Worm (Caenorhabditis elegans) whole organism, young adult: ENCODE results near the gene F23D12.1.
"Not testable (repeated sequence)": the region's sequence is repeated elsewhere in the genome, so short reads cannot be mapped to it uniquely, and the experiment has no call there.

Experiments used
- B0261.1 ChIP-seq: sonication (generic microtip); optimal IDR thresholded peaks from 2 replicates; lab custom pipeline; 2016; ENCODE audit warnings: mild to moderate bottlenecking, missing genetic modification characterization, moderate library complexity, missing compliant biosample characterization
- D2030.7 ChIP-seq: fragments of 200-800 bp; sonication (Bioruptor generic); IDR thresholded peaks from 2 replicates; pipeline ENCODE4 v1.3.6; 2022; ENCODE audit warnings: missing genetic modification reagents, missing genetic modification characterization, missing compliant biosample characterization
- F57C9.4 ChIP-seq: sonication (generic microtip); optimal IDR thresholded peaks from 2 replicates; lab custom pipeline; 2017; ENCODE audit warnings: mild to moderate bottlenecking, missing genetic modification characterization, missing compliant biosample characterization
- T07F8.4 ChIP-seq: sonication (generic microtip); optimal IDR thresholded peaks from 2 replicates; lab custom pipeline; 2016; ENCODE audit warnings: mild to moderate bottlenecking, missing genetic modification characterization, moderate library complexity, missing compliant biosample characterization
- Y56A3A.18 ChIP-seq: fragments of 200-800 bp; sonication (Bioruptor generic); IDR thresholded peaks from 2 replicates; pipeline ENCODE4 v1.3.6; 2022; ENCODE audit warnings: missing genetic modification reagents, missing genetic modification characterization, missing compliant biosample characterization
- ZK185.1 ChIP-seq: sonication (generic microtip); optimal IDR thresholded peaks from 2 replicates; lab custom pipeline; 2016; ENCODE audit warnings: mild to moderate bottlenecking, missing genetic modification characterization, missing compliant biosample characterization; ENCODE audit not compliant: poor library complexity, severe bottlenecking
- atf-7 ChIP-seq: sonication (generic microtip); optimal IDR thresholded peaks from 2 replicates; lab custom pipeline; 2017; ENCODE audit warnings: mild to moderate bottlenecking, missing genetic modification characterization, missing compliant biosample characterization
- athp-1 ChIP-seq: sonication (generic microtip); optimal IDR thresholded peaks from 2 replicates; lab custom pipeline; 2017; ENCODE audit warnings: mild to moderate bottlenecking, missing genetic modification characterization, missing compliant biosample characterization
- attf-6 ChIP-seq: fragments of 200-800 bp; sonication (Bioruptor generic); IDR thresholded peaks from 2 replicates; pipeline ENCODE4 v1.3.6; 2022; ENCODE audit warnings: missing genetic modification reagents, missing genetic modification characterization, missing compliant biosample characterization
- cebp-1 ChIP-seq, 2 experiments: fragments of 200-800 bp in 1 of 2; sonication (Bioruptor generic) in 1 of 2; sonication (generic microtip) in 1 of 2; IDR thresholded peaks in 1 of 2; optimal IDR thresholded peaks in 1 of 2; 2 replicates each; pipeline versions ENCODE4 v1.3.6 to Lab custom; 2017 to 2022; ENCODE audit warnings: missing compliant biosample characterization in 2 of 2, missing genetic modification characterization in 2 of 2, mild to moderate bottlenecking in 1 of 2, missing genetic modification reagents in 1 of 2, moderate library complexity in 1 of 2
- ceh-100 ChIP-seq: fragments of 200-800 bp; sonication (Bioruptor generic); IDR thresholded peaks from 2 replicates; pipeline ENCODE4 v1.3.6; 2022; ENCODE audit warnings: missing genetic modification reagents, missing genetic modification characterization, missing compliant biosample characterization
- chd-7 ChIP-seq: sonication (generic microtip); optimal IDR thresholded peaks from 2 replicates; lab custom pipeline; 2016; ENCODE audit warnings: mild to moderate bottlenecking, missing genetic modification characterization, moderate library complexity, missing compliant biosample characterization
- die-1 ChIP-seq: sonication (generic microtip); optimal IDR thresholded peaks from 2 replicates; lab custom pipeline; 2016; ENCODE audit warnings: missing genotype, mild to moderate bottlenecking, missing genetic modification characterization, missing compliant biosample characterization
- dox-1 ChIP-seq: fragments of 200-800 bp; sonication (Bioruptor generic); IDR thresholded peaks from 2 replicates; pipeline ENCODE4 v1.3.6; 2022; ENCODE audit warnings: missing genetic modification reagents, missing genetic modification characterization, missing compliant biosample characterization
- egrh-3 ChIP-seq: fragments of 200-800 bp; sonication (Bioruptor generic); IDR thresholded peaks from 2 replicates; pipeline ENCODE4 v1.3.6; 2022; ENCODE audit warnings: missing genetic modification reagents, missing genetic modification characterization, missing compliant biosample characterization
- him-1 ChIP-seq: sonication (generic microtip); optimal IDR thresholded peaks from 2 replicates; lab custom pipeline; 2016; ENCODE audit warnings: missing genotype, missing genetic modification reagents, missing genetic modification characterization, missing compliant biosample characterization
- hlh-26 ChIP-seq: fragments of 200-800 bp; sonication (Bioruptor generic); conservative IDR thresholded peaks from 2 replicates; pipeline ENCODE4 v1.3.6; 2022; ENCODE audit warnings: missing genetic modification reagents, missing genetic modification characterization, missing compliant biosample characterization
- hmg-1.2 ChIP-seq: fragments of 200-800 bp; sonication (Bioruptor generic); IDR thresholded peaks from 2 replicates; pipeline ENCODE4 v1.3.6; 2022; ENCODE audit warnings: missing genetic modification reagents, missing genetic modification characterization, missing compliant biosample characterization
- let-607 ChIP-seq, 2 experiments: fragments of 200-800 bp in 1 of 2; sonication (Bioruptor generic) in 1 of 2; sonication (generic microtip) in 1 of 2; optimal IDR thresholded peaks; 2 replicates each; lab custom pipeline; 2016 to 2018; ENCODE audit warnings: mild to moderate bottlenecking in 2 of 2, missing compliant biosample characterization in 2 of 2, missing genetic modification characterization in 2 of 2, moderate library complexity in 2 of 2, missing genotype in 1 of 2
- lin-26 ChIP-seq: fragments of 200-800 bp; sonication (Bioruptor generic); IDR thresholded peaks from 2 replicates; pipeline ENCODE4 v1.3.6; 2022; ENCODE audit warnings: missing genetic modification reagents, missing genetic modification characterization, missing compliant biosample characterization
- lin-40 ChIP-seq: sonication (generic microtip); optimal IDR thresholded peaks from 2 replicates; lab custom pipeline; 2016; ENCODE audit warnings: missing genetic modification characterization, mild to moderate bottlenecking, missing compliant biosample characterization, missing genotype, missing genetic modification reagents
- lsl-1 ChIP-seq: fragments of 200-800 bp; sonication (Bioruptor generic); optimal IDR thresholded peaks from 2 replicates; lab custom pipeline; 2018; ENCODE audit warnings: mild to moderate bottlenecking, missing genetic modification characterization, moderate library complexity, missing compliant biosample characterization
- madf-10 ChIP-seq: sonication (generic microtip); optimal IDR thresholded peaks from 2 replicates; lab custom pipeline; 2016; ENCODE audit warnings: mild to moderate bottlenecking, missing genetic modification characterization, missing compliant biosample characterization
- mxl-1 ChIP-seq: sonication (generic microtip); optimal IDR thresholded peaks from 2 replicates; lab custom pipeline; 2016; ENCODE audit warnings: missing genetic modification characterization, missing compliant biosample characterization
- nhr-120 ChIP-seq: fragments of 200-800 bp; sonication (Bioruptor generic); IDR thresholded peaks from 2 replicates; pipeline ENCODE4 v1.3.6; 2022; ENCODE audit warnings: missing genetic modification characterization, missing compliant biosample characterization
- nhr-80 ChIP-seq: sonication (generic microtip); optimal IDR thresholded peaks from 2 replicates; lab custom pipeline; 2016; ENCODE audit warnings: missing genetic modification characterization, missing compliant biosample characterization
- nhr-90 ChIP-seq: sonication (generic microtip); optimal IDR thresholded peaks from 2 replicates; lab custom pipeline; 2016; ENCODE audit warnings: missing genotype, mild to moderate bottlenecking, missing genetic modification characterization, missing compliant biosample characterization
- pbrm-1 ChIP-seq: fragments of 200-800 bp; sonication (Bioruptor generic); IDR thresholded peaks from 2 replicates; pipeline ENCODE4 v1.3.6; 2022; ENCODE audit warnings: missing genetic modification reagents, missing genetic modification characterization, missing compliant biosample characterization
- rcor-1 ChIP-seq: fragments of 200-800 bp; sonication (Bioruptor generic); IDR thresholded peaks from 2 replicates; pipeline ENCODE4 v1.3.6; 2022; ENCODE audit warnings: missing genetic modification reagents, missing genetic modification characterization, missing compliant biosample characterization
- repo-1 ChIP-seq: sonication (generic microtip); optimal IDR thresholded peaks from 2 replicates; lab custom pipeline; 2017; ENCODE audit warnings: mild to moderate bottlenecking, missing genetic modification characterization, missing compliant biosample characterization
- rpc-1 ChIP-seq, 2 experiments: fragments of 150-350 bp in 1 of 2; sonication (generic microtip) in 1 of 2; optimal IDR thresholded peaks; 2 replicates each; lab custom pipeline; 2014 to 2018; ENCODE audit warnings: missing biosample characterization in 1 of 2, missing genetic modification characterization in 1 of 2, missing genetic modification reagents in 1 of 2, missing genotype in 1 of 2
- snpc-1.3 ChIP-seq: sonication (generic microtip); optimal IDR thresholded peaks from 2 replicates; lab custom pipeline; 2017; ENCODE audit warnings: missing genetic modification characterization, mild to moderate bottlenecking, missing compliant biosample characterization, antibody characterized with exemption, moderate library complexity, missing genotype, missing genetic modification reagents; ENCODE audit not compliant: insufficient read depth
- snpc-4 ChIP-seq, 5 experiments: fragments of 150-350 bp in 1 of 5; sonication (generic microtip) in 4 of 5; optimal IDR thresholded peaks; 2 replicates each; lab custom pipeline; 2014 to 2018; ENCODE audit warnings: missing genetic modification characterization in 5 of 5, missing biosample characterization in 3 of 5, antibody characterized with exemption in 2 of 5, mild to moderate bottlenecking in 2 of 5, missing compliant biosample characterization in 2 of 5, missing genotype in 2 of 5, moderate library complexity in 2 of 5, missing genetic modification reagents in 1 of 5
- sptf-2 ChIP-seq: fragments of 200-800 bp; sonication (Bioruptor generic); optimal IDR thresholded peaks from 2 replicates; lab custom pipeline; 2018; ENCODE audit warnings: mild to moderate bottlenecking, missing genetic modification characterization, missing compliant biosample characterization
- tbp1 ChIP-seq: fragments of 200-800 bp; sonication (Bioruptor generic); optimal IDR thresholded peaks from 2 replicates; lab custom pipeline; 2018; ENCODE audit warnings: mild to moderate bottlenecking, missing genetic modification characterization, missing compliant biosample characterization
- tbx-9 ChIP-seq: sonication (generic microtip); optimal IDR thresholded peaks from 2 replicates; lab custom pipeline; 2016; ENCODE audit warnings: borderline replicate concordance, missing genetic modification characterization, inconsistent platforms, missing compliant biosample characterization
- zim-3 ChIP-seq: sonication (generic microtip); optimal IDR thresholded peaks from 2 replicates; lab custom pipeline; 2017; ENCODE audit warnings: mild to moderate bottlenecking, missing genetic modification characterization, moderate library complexity, missing compliant biosample characterization
- ztf-18 ChIP-seq: sonication (generic microtip); optimal IDR thresholded peaks from 2 replicates; lab custom pipeline; 2016; ENCODE audit warnings: missing genotype, mild to moderate bottlenecking, missing genetic modification characterization, missing compliant biosample characterization
- ztf-26 ChIP-seq: sonication (generic microtip); optimal IDR thresholded peaks from 2 replicates; lab custom pipeline; 2017; ENCODE audit warnings: missing genetic modification characterization, missing compliant biosample characterization

Gene F23D12.1

DNA sequence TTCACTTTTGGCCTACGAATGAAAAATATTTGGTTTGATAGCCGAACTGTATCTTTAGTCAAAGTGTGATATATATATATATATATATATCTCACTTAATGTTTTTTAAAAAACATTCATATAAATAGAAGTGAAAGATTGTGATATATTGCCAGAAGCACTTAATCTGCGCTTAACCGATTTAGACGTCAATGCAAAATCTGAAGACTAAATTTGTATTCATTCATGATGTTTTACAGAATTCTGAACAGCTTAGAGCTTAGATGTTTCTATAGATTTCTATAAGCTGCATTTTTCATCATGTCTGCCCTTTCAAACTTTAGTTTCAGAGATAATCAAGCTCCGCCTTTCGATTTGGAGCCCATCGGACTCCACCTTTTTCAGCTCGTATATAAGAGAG, 14.4 kb upstream of the F23D12.1 start, which contains the start of gene F23D12.3:
Gene F23D12.3 (plus strand): TSS at position 301 of the 400 bp plus-strand sequence.
- TF ChIP-seq attf-6 (no peak), tbx-9 (no peak), hlh-26 (GFP tag; lab: Robert Waterston, UW) (no peak), F57C9.4 (tag; lab: Kevin White, UChicago) (no peak), T07F8.4 (no peak)

DNA sequence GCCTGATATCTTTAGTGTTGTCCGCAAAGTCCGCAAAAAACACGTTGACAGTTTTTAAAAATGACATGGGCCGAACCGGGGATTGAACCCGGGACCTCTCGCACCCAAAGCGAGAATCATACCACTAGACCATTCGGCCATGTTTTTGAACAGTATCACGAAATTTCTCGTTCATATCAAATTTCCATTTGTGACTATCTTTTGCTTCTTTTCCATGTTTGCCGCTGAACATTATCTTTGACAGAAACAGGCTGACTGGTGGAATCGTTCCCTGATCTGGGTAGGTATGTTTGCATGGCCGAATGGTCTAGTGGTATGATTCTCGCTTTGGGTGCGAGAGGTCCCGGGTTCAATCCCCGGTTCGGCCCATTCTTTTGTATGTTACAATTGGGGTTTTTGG, 9.9 kb upstream of the F23D12.1 start:
- 0 out of 2 replicates have a peak, but pooled peaks have one; percentile 16 for TF ChIP-seq nhr-120
- TF ChIP-seq chd-7 (tag; lab: Kevin White, UChicago) = peak; percentile 39
- peak; percentile 64 for TF ChIP-seq nhr-90 (tag; lab: Kevin White, UChicago)
- peak; percentile 61 for TF ChIP-seq mxl-1 (tag; lab: Kevin White, UChicago)
- TF ChIP-seq zim-3 = peak; percentile 68
- TF ChIP-seq egrh-3 (GFP tag; lab: Robert Waterston, UW) = 0 out of 2 replicates have a peak, but pooled peaks have one; percentile 12
- TF ChIP-seq sptf-2 (GFP tag; lab: Kevin White, UChicago) = peak; percentile 69
- peak; percentile 77 for TF ChIP-seq rpc-1 (optimal IDR thresholded peaks at IDR 0.05; lab: Kevin White, UChicago)
- TF ChIP-seq rpc-1 (tag; optimal IDR thresholded peaks at IDR 0.05; lab: Kevin White, UChicago) = peak; percentile 81
- TF ChIP-seq B0261.1 (tag; lab: Kevin White, UChicago) = peak; percentile 80
- TF ChIP-seq ceh-100 (GFP tag; lab: Robert Waterston, UW) = 0 out of 2 replicates have a peak, but pooled peaks have one; percentile 17
- peak; percentile 63 for TF ChIP-seq ztf-18 (tag; lab: Kevin White, UChicago)
- peak; percentile 49; the same call in 1 of the 2 replicates for TF ChIP-seq rcor-1 (GFP tag; lab: Robert Waterston, UW)
- TF ChIP-seq tbp1 (GFP tag; lab: Kevin White, UChicago) = peak; percentile 89
- TF ChIP-seq lsl-1 (GFP tag; lab: Kevin White, UChicago) = peak; percentile 9
- TF ChIP-seq nhr-80 (tag; lab: Kevin White, UChicago) = peak; percentile 18
- TF ChIP-seq D2030.7 (GFP tag; lab: Robert Waterston, UW) = peak; percentile 64
- peak; percentile 67 for TF ChIP-seq repo-1 (tag; lab: Kevin White, UChicago)
- TF ChIP-seq die-1 (tag; lab: Kevin White, UChicago) = peak; percentile 67
- peak; percentile 70 for TF ChIP-seq pbrm-1 (GFP tag; lab: Robert Waterston, UW)
- TF ChIP-seq ztf-26 (tag; lab: Kevin White, UChicago) = peak; percentile 85
- peak; percentile 56 for TF ChIP-seq him-1 (tag; lab: Kevin White, UChicago)
- peak; percentile 2 for TF ChIP-seq snpc-1.3 (tag; lab: Kevin White, UChicago)
- peak; percentile 67 for TF ChIP-seq hmg-1.2 (GFP tag; lab: Robert Waterston, UW)
- TF ChIP-seq snpc-4 (GFP tag; optimal IDR thresholded peaks at IDR 0.05; lab: Kevin White, UChicago) = peak; percentile 53
- TF ChIP-seq snpc-4 (tag; optimal IDR thresholded peaks at IDR 0.05; lab: Kevin White, UChicago) = peak in 3 of 4 experiments; percentile 59 to 88 (median 76)
- peak; percentile 49; the same call in 1 of the 2 replicates for TF ChIP-seq cebp-1 (GFP tag; IDR thresholded peaks at IDR 0.05; lab: Robert Waterston, UW)
- TF ChIP-seq cebp-1 (tag; optimal IDR thresholded peaks at IDR 0.05; lab: Kevin White, UChicago) = not testable (repeated sequence)
- TF ChIP-seq Y56A3A.18 (GFP tag; lab: Robert Waterston, UW) = peak; percentile 74; the same call in 1 of the 2 replicates
- peak; percentile 68 for TF ChIP-seq ZK185.1 (tag; lab: Kevin White, UChicago)
- peak; percentile 81 for TF ChIP-seq lin-26 (GFP tag; lab: Robert Waterston, UW)
- TF ChIP-seq madf-10 (tag; lab: Kevin White, UChicago) = peak; percentile 50
- TF ChIP-seq athp-1 (tag; lab: Kevin White, UChicago) = peak; percentile 26
- TF ChIP-seq lin-40 (tag; lab: Kevin White, UChicago) = peak; percentile 79
- peak; percentile 3 to 14 for TF ChIP-seq let-607 (tag; optimal IDR thresholded peaks at IDR 0.05; lab: Kevin White, UChicago)
- peak; percentile 25 for TF ChIP-seq atf-7 (tag; lab: Kevin White, UChicago)
- peak; percentile 83; the same call in 1 of the 2 replicates for TF ChIP-seq dox-1 (GFP tag; lab: Robert Waterston, UW)
